Worm (Caenorhabditis elegans) whole organism, L1 larva: Measurements from ENCODE around the gene npp-15.

Experiments
- F16B12.6 ChIP-seq: fragments of 150-350 bp; optimal IDR thresholded peaks from 2 replicates; lab custom pipeline; 2014; ENCODE audit warnings: missing biosample characterization, missing genetic modification characterization
- aha-1 ChIP-seq: fragments of 150-350 bp; optimal IDR thresholded peaks from 2 replicates; lab custom pipeline; 2014; ENCODE audit warnings: missing biosample characterization, missing genetic modification characterization
- alr-1 ChIP-seq: fragments of 200-800 bp; sonication (Bioruptor generic); optimal IDR thresholded peaks from 2 replicates; lab custom pipeline; 2018; ENCODE audit warnings: borderline replicate concordance, mild to moderate bottlenecking, missing genetic modification characterization, missing compliant biosample characterization
- ama-1 ChIP-seq: fragments of 150-350 bp; optimal IDR thresholded peaks from 2 replicates; lab custom pipeline; 2014
- blmp-1 ChIP-seq: fragments of 150-350 bp; optimal IDR thresholded peaks from 2 replicates; lab custom pipeline; 2014; ENCODE audit warnings: missing biosample characterization, missing genetic modification characterization
- ceh-8 ChIP-seq: fragments of 200-800 bp; sonication (Bioruptor generic); optimal IDR thresholded peaks from 2 replicates; lab custom pipeline; 2018; ENCODE audit warnings: mild to moderate bottlenecking, missing genetic modification characterization, moderate library complexity, missing compliant biosample characterization
- ceh-82 ChIP-seq, 3 experiments: fragments of 150-350 bp in 1 of 3; sonication (generic microtip) in 2 of 3; optimal IDR thresholded peaks; 2 replicates each; lab custom pipeline; 2014 to 2017; ENCODE audit warnings: missing biosample characterization in 3 of 3, missing genetic modification characterization in 3 of 3
- ceh-88 ChIP-seq: fragments of 200-800 bp; sonication (Bioruptor generic); IDR thresholded peaks from 2 replicates; pipeline ENCODE4 v1.3.6; 2022; ENCODE audit warnings: missing genetic modification characterization, missing compliant biosample characterization
- ces-1 ChIP-seq: fragments of 150-350 bp; optimal IDR thresholded peaks from 2 replicates; lab custom pipeline; 2014; ENCODE audit warnings: missing biosample characterization, missing genetic modification reagents, missing genetic modification characterization
- dpl-1 ChIP-seq, 3 experiments: fragments of 150-350 bp in 2 of 3; sonication (generic microtip) in 1 of 3; optimal IDR thresholded peaks; 2 replicates each; lab custom pipeline; 2014 to 2017; ENCODE audit warnings: missing biosample characterization in 3 of 3, missing genetic modification characterization in 3 of 3, missing genetic modification reagents in 3 of 3
- dsc-1 ChIP-seq: sonication (generic microtip); optimal IDR thresholded peaks from 2 replicates; lab custom pipeline; 2016; ENCODE audit warnings: mild to moderate bottlenecking, missing genetic modification characterization, missing compliant biosample characterization
- efl-1 ChIP-seq, 4 experiments: fragments of 150-350 bp; optimal IDR thresholded peaks in 3 of 4; peaks in 1 of 4; 1 replicate in 1 of 4; 2 replicates in 3 of 4; lab custom pipeline; 2014; ENCODE audit warnings: missing biosample characterization in 2 of 4, missing genetic modification characterization in 2 of 4, missing genetic modification reagents in 2 of 4
- egl-13 ChIP-seq: sonication (generic microtip); optimal IDR thresholded peaks from 2 replicates; lab custom pipeline; 2016; ENCODE audit warnings: missing genotype, missing genetic modification reagents, missing genetic modification characterization, missing compliant biosample characterization
- egl-27 ChIP-seq, 2 experiments: fragments of 150-350 bp in 1 of 2; sonication (generic microtip); optimal IDR thresholded peaks; 3 replicates each; lab custom pipeline; 2017 to 2018; ENCODE audit warnings: missing biosample characterization in 2 of 2, missing genetic modification characterization in 2 of 2, missing genetic modification reagents in 2 of 2
- fkh-4 ChIP-seq: sonication (generic microtip); optimal IDR thresholded peaks from 2 replicates; lab custom pipeline; 2016; ENCODE audit warnings: missing compliant biosample characterization, missing genetic modification characterization, borderline replicate concordance
- fos-1 ChIP-seq: fragments of 150-350 bp; optimal IDR thresholded peaks from 2 replicates; lab custom pipeline; 2014; ENCODE audit warnings: missing biosample characterization, missing genetic modification characterization
- hlh-4 ChIP-seq: sonication (generic microtip); optimal IDR thresholded peaks from 2 replicates; lab custom pipeline; 2016; ENCODE audit warnings: mild to moderate bottlenecking, missing genetic modification characterization, missing compliant biosample characterization
- hpl-2 ChIP-seq: fragments of 150-350 bp; optimal IDR thresholded peaks from 2 replicates; lab custom pipeline; 2014; ENCODE audit warnings: missing biosample characterization, missing genetic modification reagents, missing genetic modification characterization
- irx-1 ChIP-seq: sonication (generic microtip); optimal IDR thresholded peaks from 2 replicates; lab custom pipeline; 2016; ENCODE audit warnings: missing genetic modification characterization, missing compliant biosample characterization
- isw-1 ChIP-seq: fragments of 200-800 bp; sonication (Bioruptor generic); IDR thresholded peaks from 2 replicates; pipeline ENCODE4 v1.3.6; 2022; ENCODE audit warnings: missing genetic modification characterization, missing compliant biosample characterization
- jun-1 ChIP-seq: fragments of 150-350 bp; optimal IDR thresholded peaks from 2 replicates; lab custom pipeline; 2014; ENCODE audit warnings: missing biosample characterization, missing genetic modification reagents, missing genetic modification characterization
- lin-14 ChIP-seq: fragments of 200-800 bp; sonication (Bioruptor generic); optimal IDR thresholded peaks from 2 replicates; lab custom pipeline; 2018; ENCODE audit warnings: mild to moderate bottlenecking, missing genetic modification characterization, moderate library complexity, missing compliant biosample characterization
- lin-15B ChIP-seq: fragments of 150-350 bp; sonication (generic microtip); optimal IDR thresholded peaks from 3 replicates; lab custom pipeline; 2014; ENCODE audit warnings: missing biosample characterization, missing genetic modification characterization
- lin-35 ChIP-seq, 2 experiments: fragments of 150-350 bp; optimal IDR thresholded peaks; 2 replicates each; lab custom pipeline; 2014; ENCODE audit warnings: missing biosample characterization in 2 of 2, missing genetic modification characterization in 2 of 2, missing genetic modification reagents in 2 of 2
- lin-39 ChIP-seq: fragments of 150-350 bp; optimal IDR thresholded peaks from 2 replicates; lab custom pipeline; 2014; ENCODE audit warnings: missing biosample characterization, missing genetic modification reagents, missing genetic modification characterization
- lsy-2 ChIP-seq, 2 experiments: fragments of 150-350 bp; optimal IDR thresholded peaks; 2 replicates each; lab custom pipeline; 2014; ENCODE audit warnings: missing biosample characterization in 2 of 2, missing genetic modification characterization in 2 of 2
- mab-9 ChIP-seq: fragments of 200-800 bp; sonication (Bioruptor generic); IDR thresholded peaks from 2 replicates; pipeline ENCODE4 v1.3.6; 2022; ENCODE audit warnings: missing genetic modification reagents, missing genetic modification characterization, missing compliant biosample characterization
- mdl-1 ChIP-seq, 2 experiments: fragments of 150-350 bp; optimal IDR thresholded peaks; 2 replicates each; lab custom pipeline; 2014 to 2017; ENCODE audit warnings: missing biosample characterization in 2 of 2, missing genetic modification characterization in 2 of 2, inconsistent platforms in 1 of 2
- mef-2 ChIP-seq: fragments of 150-350 bp; optimal IDR thresholded peaks from 2 replicates; lab custom pipeline; 2014; ENCODE audit warnings: missing biosample characterization, missing genetic modification characterization
- mep-1 ChIP-seq: fragments of 150-350 bp; optimal IDR thresholded peaks from 2 replicates; lab custom pipeline; 2014; ENCODE audit warnings: missing biosample characterization, missing genetic modification characterization
- nhr-11 ChIP-seq: fragments of 150-350 bp; optimal IDR thresholded peaks from 2 replicates; lab custom pipeline; 2014; ENCODE audit warnings: missing biosample characterization, missing genetic modification characterization
- nhr-20 ChIP-seq: sonication (generic microtip); optimal IDR thresholded peaks from 2 replicates; lab custom pipeline; 2016; ENCODE audit warnings: mild to moderate bottlenecking, missing genetic modification characterization, missing compliant biosample characterization
- nhr-76 ChIP-seq: sonication (generic microtip); optimal IDR thresholded peaks from 2 replicates; lab custom pipeline; 2017; ENCODE audit warnings: missing biosample characterization, missing genetic modification characterization
- nhr-77 ChIP-seq: fragments of 150-350 bp; optimal IDR thresholded peaks from 2 replicates; lab custom pipeline; 2014; ENCODE audit warnings: missing biosample characterization, missing genetic modification characterization
- nhr-84 ChIP-seq: sonication (generic microtip); optimal IDR thresholded peaks from 2 replicates; lab custom pipeline; 2017; ENCODE audit warnings: missing biosample characterization, missing genetic modification characterization
- nhr-85 ChIP-seq: sonication (generic microtip); peaks from one replicate; lab custom pipeline; 2016; ENCODE audit warnings: missing genetic modification characterization, inconsistent platforms, missing compliant biosample characterization
- nhr-90 ChIP-seq: sonication (generic microtip); optimal IDR thresholded peaks from 2 replicates; lab custom pipeline; 2016; ENCODE audit warnings: mild to moderate bottlenecking, missing genetic modification characterization, missing compliant biosample characterization; ENCODE audit not compliant: poor library complexity
- rnt-1 ChIP-seq: sonication (generic microtip); optimal IDR thresholded peaks from 2 replicates; lab custom pipeline; 2016; ENCODE audit warnings: mild to moderate bottlenecking, missing genetic modification characterization, moderate library complexity, missing compliant biosample characterization
- snpc-4 ChIP-seq: fragments of 150-350 bp; optimal IDR thresholded peaks from 2 replicates; lab custom pipeline; 2014; ENCODE audit warnings: missing biosample characterization, missing genetic modification characterization
- snu-23 ChIP-seq: sonication (generic microtip); optimal IDR thresholded peaks from 2 replicates; lab custom pipeline; 2016; ENCODE audit warnings: missing genetic modification characterization, missing compliant biosample characterization
- sox-4 ChIP-seq: sonication (generic microtip); optimal IDR thresholded peaks from 2 replicates; lab custom pipeline; 2016; ENCODE audit warnings: missing genetic modification characterization, missing compliant biosample characterization
- sptf-1 ChIP-seq: fragments of 150-350 bp; optimal IDR thresholded peaks from 2 replicates; lab custom pipeline; 2014; ENCODE audit warnings: missing biosample characterization, missing genetic modification characterization
- sup-37 ChIP-seq: fragments of 200-800 bp; sonication (Bioruptor generic); optimal IDR thresholded peaks from 2 replicates; lab custom pipeline; 2018; ENCODE audit warnings: mild to moderate bottlenecking, missing genetic modification characterization, missing compliant biosample characterization
- swsn-7 ChIP-seq: sonication (generic microtip); optimal IDR thresholded peaks from 2 replicates; lab custom pipeline; 2016; ENCODE audit warnings: missing genetic modification characterization, missing compliant biosample characterization
- unc-130 ChIP-seq: fragments of 150-350 bp; optimal IDR thresholded peaks from 2 replicates; lab custom pipeline; 2017; ENCODE audit warnings: missing biosample characterization, missing genetic modification characterization, inconsistent platforms
- unc-30 ChIP-seq: sonication (generic microtip); optimal IDR thresholded peaks from 2 replicates; lab custom pipeline; 2017; ENCODE audit warnings: missing biosample characterization, missing genetic modification characterization
- unc-62 ChIP-seq: fragments of 150-350 bp; optimal IDR thresholded peaks from 2 replicates; lab custom pipeline; 2014; ENCODE audit warnings: missing biosample characterization, missing genetic modification reagents, missing genetic modification characterization
- unc-86 ChIP-seq: sonication (generic microtip); optimal IDR thresholded peaks from 2 replicates; lab custom pipeline; 2016; ENCODE audit warnings: missing genetic modification characterization, missing compliant biosample characterization
- zip-4 ChIP-seq: fragments of 200-800 bp; sonication (Bioruptor generic); optimal IDR thresholded peaks from 2 replicates; lab custom pipeline; 2018; ENCODE audit warnings: mild to moderate bottlenecking, missing genetic modification characterization, moderate library complexity, missing compliant biosample characterization

The npp-15 gene

ce11 chrIII:7889036-7889435, 39.8 kb upstream of the npp-15 start:
- no peak for TF ChIP-seq efl-1 (optimal IDR thresholded peaks at IDR 0.05; lab: Kevin White, UChicago)
- TF ChIP-seq efl-1 (GFP tag; optimal IDR thresholded peaks at IDR 0.05 in 1 of 2; lab: Kevin White, UChicago): peak in 1 of 2 experiments; percentile 91
- no peak for TF ChIP-seq mdl-1 (tag; optimal IDR thresholded peaks at IDR 0.05; lab: Kevin White, UChicago)

DNA sequence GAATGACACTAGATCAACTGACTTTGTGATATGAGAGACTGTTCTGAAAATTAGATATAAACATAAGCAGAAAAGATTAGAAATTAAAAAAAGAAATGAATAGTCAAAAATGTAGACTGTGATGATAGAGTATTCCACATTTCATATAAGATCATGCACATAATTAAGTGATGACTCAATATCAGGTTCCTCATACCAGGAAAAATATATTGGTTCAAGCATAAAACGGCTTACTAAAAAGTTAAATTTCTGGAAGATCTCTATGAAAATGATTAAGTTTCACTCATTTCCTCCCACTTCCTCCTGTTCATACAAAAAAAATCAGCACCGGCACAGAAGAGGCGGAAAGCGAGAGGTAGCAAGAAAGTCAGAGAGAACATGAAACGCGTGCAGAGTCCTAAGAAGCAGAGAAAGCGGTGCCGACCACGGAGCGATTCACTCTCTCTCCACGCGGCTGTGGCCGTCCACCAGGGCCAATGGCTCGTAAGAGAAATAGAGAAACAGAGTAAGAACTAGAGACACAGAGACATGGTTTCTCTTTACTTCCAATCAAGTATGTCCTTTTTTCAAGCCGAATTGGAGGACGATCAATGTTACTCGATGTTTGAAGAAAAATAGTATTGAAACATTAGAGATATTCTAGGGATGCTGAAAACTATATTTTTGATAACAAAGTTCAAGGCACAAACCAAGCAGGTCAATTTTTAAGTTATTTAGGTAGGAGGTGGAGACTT, 37.1 kb upstream of the npp-15 start, which contains the start of the genes ZK688.5 and fahd-1:
Gene ZK688.5 (minus strand): TSS at position 51 of the 734 bp plus-strand sequence.
Gene fahd-1 (plus strand): TSS at position 684 of the 734 bp plus-strand sequence.
- TF ChIP-seq fkh-4: no peak
- peak; percentile 5 to 80 (median 47) for TF ChIP-seq ceh-82 (tag; optimal IDR thresholded peaks at IDR 0.05; lab: Kevin White, UChicago)
- TF ChIP-seq nhr-20 (tag; lab: Kevin White, UChicago): peak; percentile 72
- no peak for TF ChIP-seq unc-62 (GFP tag; lab: Kevin White, UChicago)
- no peak for TF ChIP-seq aha-1 (tag; lab: Kevin White, UChicago)
- no peak for TF ChIP-seq irx-1 (tag; lab: Kevin White, UChicago)
- TF ChIP-seq efl-1 (optimal IDR thresholded peaks at IDR 0.05; lab: Kevin White, UChicago): peak; percentile 72 to 77
- peak; percentile 27 to 94 for TF ChIP-seq efl-1 (GFP tag; optimal IDR thresholded peaks at IDR 0.05 in 1 of 2; lab: Kevin White, UChicago)
- TF ChIP-seq mef-2 (tag; lab: Kevin White, UChicago): no peak
- peak; percentile 4 for TF ChIP-seq ceh-8 (GFP tag; lab: Kevin White, UChicago)
- TF ChIP-seq nhr-85 (tag; lab: Kevin White, UChicago): peak; percentile 79
- TF ChIP-seq isw-1: peak; percentile 35; the same call in 1 of the 2 replicates
- TF ChIP-seq hlh-4 (tag; lab: Kevin White, UChicago): no peak
- no peak for TF ChIP-seq zip-4 (GFP tag; lab: Kevin White, UChicago)
- TF ChIP-seq ama-1 (lab: Kevin White, UChicago): no peak
- TF ChIP-seq swsn-7 (tag; lab: Kevin White, UChicago): peak; percentile 76
- TF ChIP-seq alr-1 (tag; lab: Kevin White, UChicago): no peak
- TF ChIP-seq mdl-1 (tag; optimal IDR thresholded peaks at IDR 0.05; lab: Kevin White, UChicago): peak in 1 of 2 experiments; percentile 82
- no peak for TF ChIP-seq egl-27 (tag; optimal IDR thresholded peaks at IDR 0.05; lab: Kevin White, UChicago)
- TF ChIP-seq sox-4 (tag; lab: Kevin White, UChicago): no peak
- TF ChIP-seq hpl-2 (GFP tag; lab: Kevin White, UChicago): no peak
- no peak for TF ChIP-seq nhr-76 (tag; lab: Kevin White, UChicago)
- peak; percentile 39 for TF ChIP-seq dsc-1
- TF ChIP-seq unc-86 (tag; lab: Kevin White, UChicago): peak; percentile 34
- TF ChIP-seq mab-9 (GFP tag; lab: Robert Waterston, UW): no peak
- TF ChIP-seq rnt-1: peak; percentile 71
- TF ChIP-seq ceh-88 (GFP tag; lab: Robert Waterston, UW): no peak
- TF ChIP-seq fos-1 (tag; lab: Kevin White, UChicago): no peak
- no peak for TF ChIP-seq ces-1 (GFP tag; lab: Kevin White, UChicago)
- peak; percentile 43 to 50 (median 49) for TF ChIP-seq dpl-1 (GFP tag; optimal IDR thresholded peaks at IDR 0.05; lab: Kevin White, UChicago)
- peak; percentile 70 to 71 for TF ChIP-seq lin-35 (GFP tag; optimal IDR thresholded peaks at IDR 0.05; lab: Kevin White, UChicago)
- no peak for TF ChIP-seq sup-37 (GFP tag; lab: Kevin White, UChicago)
- peak; percentile 91 for TF ChIP-seq lin-14 (GFP tag; lab: Kevin White, UChicago)
- peak; percentile 92 for TF ChIP-seq blmp-1 (tag; lab: Kevin White, UChicago)
- peak; percentile 49 for TF ChIP-seq nhr-90 (tag; lab: Kevin White, UChicago)
- TF ChIP-seq nhr-11 (tag; lab: Kevin White, UChicago): no peak
- TF ChIP-seq snpc-4: peak; percentile 51
- TF ChIP-seq lin-39 (tag; lab: Kevin White, UChicago): no peak
- TF ChIP-seq nhr-84 (tag; lab: Kevin White, UChicago): no peak
- no peak for TF ChIP-seq sptf-1 (tag; lab: Kevin White, UChicago)
- TF ChIP-seq unc-130: no peak
- peak; percentile 70 for TF ChIP-seq mep-1 (tag; lab: Kevin White, UChicago)
- peak; percentile 49 for TF ChIP-seq nhr-77
- no peak for TF ChIP-seq egl-13 (tag; lab: Kevin White, UChicago)
- peak; percentile 81 for TF ChIP-seq snu-23 (GFP tag; lab: Kevin White, UChicago)
- peak; percentile 41 for TF ChIP-seq F16B12.6 (tag; lab: Kevin White, UChicago)
- no peak for TF ChIP-seq lin-15B (tag; lab: Kevin White, UChicago)
- TF ChIP-seq lsy-2 (tag; optimal IDR thresholded peaks at IDR 0.05; lab: Kevin White, UChicago): peak; percentile 62 to 77
- TF ChIP-seq unc-30 (tag; lab: Kevin White, UChicago): no peak
- TF ChIP-seq jun-1 (tag; lab: Kevin White, UChicago): peak; percentile 46
